Worm (Caenorhabditis elegans): ENCODE data around the gene zig-6.

Gene zig-6

DNA sequence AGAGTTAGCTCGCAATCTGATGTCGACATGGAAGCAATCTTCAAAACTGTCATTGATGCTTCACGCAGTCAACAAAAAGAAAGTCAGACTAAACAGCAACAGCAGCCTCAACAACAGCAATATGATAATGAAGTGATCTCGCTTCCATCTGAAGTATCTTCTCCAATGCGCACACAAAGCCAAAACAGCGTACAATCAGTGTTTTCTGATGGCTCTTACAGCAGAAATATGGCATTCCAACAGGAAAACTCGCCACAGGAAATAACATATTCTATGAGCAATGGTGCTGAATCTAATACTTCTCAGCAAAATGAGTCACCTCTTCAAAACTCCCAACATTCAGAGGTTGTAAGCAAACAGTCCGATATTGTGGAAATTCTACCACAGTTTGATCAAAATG lies 14.0 kb upstream of the zig-6 start:
- TF ChIP-seq ceh-14 (tag; optimal IDR thresholded peaks at IDR 0.05) (no peak), F13H6.1 (tag; optimal IDR thresholded peaks at IDR 0.05) (no peak), ceh-48 (tag; optimal IDR thresholded peaks at IDR 0.05) (no peak), Y22D7AL.16 (tag; optimal IDR thresholded peaks at IDR 0.05) (no peak), pha-2 (tag; optimal IDR thresholded peaks at IDR 0.05) (no peak), elt-2 (tag; optimal IDR thresholded peaks at IDR 0.05) (no peak), ceh-22 (tag; optimal IDR thresholded peaks at IDR 0.05) (no peak), pros-1 (tag; optimal IDR thresholded peaks at IDR 0.05) (no peak), unc-42 (tag; optimal IDR thresholded peaks at IDR 0.05) (no peak), ceh-31 (tag; optimal IDR thresholded peaks at IDR 0.05) (no peak), gmeb-2 (tag; optimal IDR thresholded peaks at IDR 0.05) (no peak)

- TF ChIP-seq C38D4.7 (GFP tag; optimal IDR thresholded peaks at IDR 0.05) = no peak
- no peak for TF ChIP-seq unc-42 (tag; optimal IDR thresholded peaks at IDR 0.05)
- no peak for TF ChIP-seq pag-3 (tag; optimal IDR thresholded peaks at IDR 0.05; ENCODE audit: borderline replicate concordance)
- no peak for TF ChIP-seq fkh-6 (tag; optimal IDR thresholded peaks at IDR 0.05)
- TF ChIP-seq ceh-45 (GFP tag; IDR thresholded peaks at IDR 0.05) = no peak
- TF ChIP-seq ama-1 (optimal IDR thresholded peaks at IDR 0.05) = no peak
- no peak for TF ChIP-seq pha-4 (tag; optimal IDR thresholded peaks at IDR 0.05)
- no peak for TF ChIP-seq ceh-14 (tag; optimal IDR thresholded peaks at IDR 0.05)
- TF ChIP-seq odd-2 (tag; optimal IDR thresholded peaks at IDR 0.05) = no peak
- no peak for TF ChIP-seq C08G9.2 (tag; optimal IDR thresholded peaks at IDR 0.05)
- no peak for TF ChIP-seq unc-55 (GFP tag; optimal IDR thresholded peaks at IDR 0.05)
- no peak for TF ChIP-seq ahr-1 (tag; optimal IDR thresholded peaks at IDR 0.05)
- TF ChIP-seq unc-3 (GFP tag; conservative IDR thresholded peaks at IDR 0.05) = no peak
- no peak for TF ChIP-seq unc-3 (tag; optimal IDR thresholded peaks at IDR 0.05)
- no peak for TF ChIP-seq elt-2 (tag; optimal IDR thresholded peaks at IDR 0.05)
- no peak for TF ChIP-seq pha-2 (tag; optimal IDR thresholded peaks at IDR 0.05)
- TF ChIP-seq mec-3 (tag; optimal IDR thresholded peaks at IDR 0.05; ENCODE audit: borderline replicate concordance) = no peak
- TF ChIP-seq sdc-2 (tag; optimal IDR thresholded peaks at IDR 0.05) = no peak
- TF ChIP-seq ttx-3 (tag; optimal IDR thresholded peaks at IDR 0.05) = no peak
- no peak for TF ChIP-seq tbx-7 (tag; optimal IDR thresholded peaks at IDR 0.05)
- no peak for TF ChIP-seq pqm-1 (tag; optimal IDR thresholded peaks at IDR 0.05)
Observed at ce11 chrX:5202399-5202798, 13.5 kb upstream of the zig-6 start.

DNA sequence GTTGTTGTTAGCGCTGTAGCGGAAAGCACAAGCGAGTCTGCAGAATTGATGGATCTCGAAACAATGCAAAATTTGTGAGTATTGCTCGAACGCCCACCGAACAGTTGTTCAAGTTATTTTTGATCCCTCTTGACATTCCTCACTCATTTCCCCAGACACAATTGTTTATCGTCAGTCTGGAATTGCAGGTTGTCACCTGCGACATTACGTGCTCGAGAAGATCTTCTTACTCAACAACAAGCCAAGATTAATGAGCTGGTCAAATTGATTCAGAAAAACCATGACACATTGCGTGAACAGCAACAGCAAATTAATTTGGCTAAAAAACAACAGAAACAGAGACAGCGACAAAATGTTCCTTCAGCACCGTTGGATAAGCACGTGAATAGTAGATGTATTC lies 13.0 kb upstream of the zig-6 start:
- TF ChIP-seq hlh-6 (tag; optimal IDR thresholded peaks at IDR 0.05) = no peak
- no peak for TF ChIP-seq fkh-10 (GFP tag; optimal IDR thresholded peaks at IDR 0.05)
- no peak for TF ChIP-seq Y22D7AL.16 (tag; optimal IDR thresholded peaks at IDR 0.05)
- TF ChIP-seq ceh-30 (tag; optimal IDR thresholded peaks at IDR 0.05) = no peak
- TF ChIP-seq ceh-24 (tag; optimal IDR thresholded peaks at IDR 0.05) = no peak
- TF ChIP-seq unc-55 (GFP tag; optimal IDR thresholded peaks at IDR 0.05) = no peak
- TF ChIP-seq hlh-30 (tag; optimal IDR thresholded peaks at IDR 0.05; ENCODE audit: insufficient read depth) = no peak
- TF ChIP-seq ref-2 (tag; optimal IDR thresholded peaks at IDR 0.05) = no peak

ce11 chrX:5199825-5200373 lies 11.0 kb upstream of the zig-6 start:
- TF ChIP-seq hlh-6 (tag; optimal IDR thresholded peaks at IDR 0.05) = no peak
- TF ChIP-seq C38D4.7 (GFP tag; optimal IDR thresholded peaks at IDR 0.05) = no peak
- TF ChIP-seq pag-3 (tag; optimal IDR thresholded peaks at IDR 0.05; ENCODE audit: borderline replicate concordance) = no peak
- TF ChIP-seq ztf-16 (tag; optimal IDR thresholded peaks at IDR 0.05) = no peak
- no peak for TF ChIP-seq ceh-19 (GFP tag; optimal IDR thresholded peaks at IDR 0.05)
- no peak for TF ChIP-seq fkh-6 (tag; optimal IDR thresholded peaks at IDR 0.05)
- no peak for TF ChIP-seq nhr-232 (tag; optimal IDR thresholded peaks at IDR 0.05)
- TF ChIP-seq ahr-1 (tag; optimal IDR thresholded peaks at IDR 0.05) = no peak
- TF ChIP-seq ceh-22 (tag; optimal IDR thresholded peaks at IDR 0.05) = no peak
- no peak for TF ChIP-seq unc-42 (tag; optimal IDR thresholded peaks at IDR 0.05)
- no peak for TF ChIP-seq gmeb-2 (tag; optimal IDR thresholded peaks at IDR 0.05)
- TF ChIP-seq ceh-6 (GFP tag; optimal IDR thresholded peaks at IDR 0.05) = no peak
- TF ChIP-seq ceh-48 (tag; optimal IDR thresholded peaks at IDR 0.05) = no peak
- TF ChIP-seq dmd-4 (tag; optimal IDR thresholded peaks at IDR 0.05; ENCODE audit: borderline replicate concordance) = no peak
- no peak for TF ChIP-seq sdc-2 (tag; optimal IDR thresholded peaks at IDR 0.05)
- no peak for TF ChIP-seq hlh-30 (tag; optimal IDR thresholded peaks at IDR 0.05; ENCODE audit: insufficient read depth)
- TF ChIP-seq Y22D7AL.16 (tag; optimal IDR thresholded peaks at IDR 0.05) = no peak
- TF ChIP-seq fkh-10 (GFP tag; optimal IDR thresholded peaks at IDR 0.05) = no peak
- TF ChIP-seq ets-4 (tag; optimal IDR thresholded peaks at IDR 0.05) = no peak
- no peak for TF ChIP-seq ceh-30 (tag; optimal IDR thresholded peaks at IDR 0.05)
